Fruit fly (Drosophila melanogaster) whole organism, adult: Measurements from ENCODE around the gene Bfc.

ENCODE experiments used
- CG12768 ChIP-seq: fragments of 200-800 bp; sonication (Bioruptor generic); optimal IDR thresholded peaks from 2 replicates; lab custom pipeline; 2017; ENCODE audit warnings: missing biosample characterization, missing genetic modification characterization, mild to moderate bottlenecking, moderate library complexity, missing genetic modification reagents
- CG14711 ChIP-seq: fragments of 200-800 bp; sonication (Bioruptor generic); optimal IDR thresholded peaks from 2 replicates; lab custom pipeline; 2018; ENCODE audit warnings: missing biosample characterization, mild to moderate bottlenecking, missing genetic modification characterization, moderate library complexity
- CG1620 ChIP-seq: fragments of 200-800 bp; sonication (Bioruptor generic); optimal IDR thresholded peaks from 2 replicates; lab custom pipeline; 2016; ENCODE audit warnings: missing biosample characterization, missing genetic modification characterization
- CG33017 ChIP-seq: fragments of 200-800 bp; sonication (Bioruptor generic); optimal IDR thresholded peaks from 2 replicates; lab custom pipeline; 2018; ENCODE audit warnings: missing biosample characterization, mild to moderate bottlenecking, missing genetic modification characterization, moderate library complexity
- CG5204 ChIP-seq: fragments of 200-800 bp; sonication (Bioruptor generic); optimal IDR thresholded peaks from 2 replicates; lab custom pipeline; 2016; ENCODE audit warnings: missing biosample characterization, missing genetic modification characterization
- CG7045 ChIP-seq: fragments of 200-800 bp; sonication (Bioruptor generic); optimal IDR thresholded peaks from 2 replicates; lab custom pipeline; 2017; ENCODE audit warnings: missing biosample characterization, mild to moderate bottlenecking, missing genetic modification characterization
- CG7101 ChIP-seq: fragments of 200-800 bp; sonication (Bioruptor generic); optimal IDR thresholded peaks from 2 replicates; lab custom pipeline; 2018; ENCODE audit warnings: missing biosample characterization, mild to moderate bottlenecking, missing genetic modification characterization, moderate library complexity
- bab1 ChIP-seq: fragments of 200-800 bp; sonication (Bioruptor generic); optimal IDR thresholded peaks from 3 replicates; lab custom pipeline; 2019; ENCODE audit warnings: missing biosample characterization, mild to moderate bottlenecking, missing genetic modification characterization, moderate library complexity
- cic ChIP-seq: fragments of 200-800 bp; sonication (Bioruptor generic); optimal IDR thresholded peaks from 2 replicates; lab custom pipeline; 2017; ENCODE audit warnings: missing biosample characterization, mild to moderate bottlenecking, missing genetic modification characterization, moderate library complexity
- cnc ChIP-seq, 2 experiments: fragments of >200 bp; optimal IDR thresholded peaks; 2 replicates each; lab custom pipeline; 2017
- ovo ChIP-seq: fragments of 200-800 bp; sonication (Bioruptor generic); optimal IDR thresholded peaks from 2 replicates; lab custom pipeline; 2016; ENCODE audit warnings: missing biosample characterization, missing genetic modification characterization
- tj ChIP-seq: fragments of 200-800 bp; sonication (Bioruptor generic); optimal IDR thresholded peaks from 3 replicates; lab custom pipeline; 2017; ENCODE audit warnings: missing biosample characterization, mild to moderate bottlenecking, missing genetic modification characterization, moderate library complexity
- toe ChIP-seq: fragments of 200-800 bp; sonication (Bioruptor generic); optimal IDR thresholded peaks from 2 replicates; lab custom pipeline; 2016; ENCODE audit warnings: missing biosample characterization, missing genetic modification characterization

DNA sequence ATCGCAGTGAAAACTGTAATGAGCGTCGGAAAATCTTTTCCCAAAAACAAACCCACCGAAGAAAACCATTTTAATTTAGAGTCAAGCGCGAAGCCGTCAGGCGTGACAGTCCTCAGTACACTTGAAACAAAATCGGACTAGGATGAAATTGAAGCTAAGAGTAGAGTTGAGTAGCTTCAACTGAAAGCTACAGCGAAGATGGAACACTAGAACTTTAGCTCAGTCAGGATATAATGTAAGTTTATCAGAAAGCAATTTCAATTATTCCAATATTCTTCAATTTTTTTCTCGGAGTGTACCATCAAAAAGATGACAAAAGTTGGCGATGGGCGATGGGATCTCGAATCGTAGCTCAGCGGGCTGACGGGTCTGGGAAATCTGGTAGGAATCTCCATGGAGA lies 34.0 kb upstream of the Bfc start:
- TF ChIP-seq CG5204 (GFP tag; lab: Kevin White, UChicago) (no peak), toe (no peak), cic (GFP tag; lab: Kevin White, UChicago) (no peak), ovo (GFP tag; lab: Kevin White, UChicago) (no peak), CG12768 (GFP tag; lab: Kevin White, UChicago) (no peak), bab1 (no peak), cnc (optimal IDR thresholded peaks at IDR 0.05; lab: Kevin White, UChicago) (no peak), CG7045 (no peak), CG7101 (tag; lab: Kevin White, UChicago) (no peak), CG33017 (tag; lab: Kevin White, UChicago) (no peak), CG1620 (no peak), CG14711 (tag; lab: Kevin White, UChicago) (no peak), tj (GFP tag; lab: Kevin White, UChicago) (no peak)
